Worm (Caenorhabditis elegans): Measurements from ENCODE around the gene T10C6.16.

The T10C6.16 gene

DNA sequence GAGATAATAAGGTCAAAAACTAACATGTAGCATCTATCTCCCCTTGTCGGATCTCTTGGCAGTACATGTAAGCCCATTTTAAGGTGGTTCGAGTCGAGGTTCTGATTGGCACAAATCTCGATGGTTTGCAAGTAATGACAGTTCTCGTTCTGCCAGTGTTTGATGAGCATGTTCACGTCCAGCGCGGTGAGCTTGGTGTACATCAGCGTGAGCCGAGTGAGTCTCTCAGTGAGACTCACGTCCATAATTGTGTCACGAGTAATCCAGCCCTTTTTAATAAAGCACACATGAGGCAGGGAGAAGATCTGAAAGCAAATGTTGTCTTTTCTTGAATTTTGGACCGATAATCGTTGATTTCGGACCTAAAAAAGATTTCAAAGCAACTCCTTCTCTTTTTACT, at the start of gene T10C6.16:
TSS of gene T10C6.16 (minus strand) at position 245 of the 400 bp plus-strand sequence.
- no peak for TF ChIP-seq ztf-4 (tag; optimal IDR thresholded peaks at IDR 0.05)
- no peak for TF ChIP-seq Y55F3AM.14 (GFP tag; optimal IDR thresholded peaks at IDR 0.05)
- TF ChIP-seq mab-5 (tag; optimal IDR thresholded peaks at IDR 0.05): no peak
- TF ChIP-seq nhr-6 (tag; optimal IDR thresholded peaks at IDR 0.05): no peak
- no peak for TF ChIP-seq nhr-12 (tag; optimal IDR thresholded peaks at IDR 0.05)
- TF ChIP-seq snpc-4 (tag; optimal IDR thresholded peaks at IDR 0.05): no peak
- no peak for TF ChIP-seq gmeb-1 (tag; optimal IDR thresholded peaks at IDR 0.05)
- TF ChIP-seq nhr-10 (tag; optimal IDR thresholded peaks at IDR 0.05): no peak
- no peak for TF ChIP-seq zag-1 (tag; optimal IDR thresholded peaks at IDR 0.05)
- no peak for TF ChIP-seq fos-1 (tag; optimal IDR thresholded peaks at IDR 0.05)
- TF ChIP-seq crh-2 (tag; optimal IDR thresholded peaks at IDR 0.05): no peak
- TF ChIP-seq sma-9 (GFP tag; optimal IDR thresholded peaks at IDR 0.05): no peak
- no peak for TF ChIP-seq sma-9 (tag; optimal IDR thresholded peaks at IDR 0.05)
- TF ChIP-seq aly-2 (tag; optimal IDR thresholded peaks at IDR 0.05): no peak
- no peak for TF ChIP-seq nhr-77 (tag; optimal IDR thresholded peaks at IDR 0.05)
- TF ChIP-seq ztf-1 (GFP tag; conservative IDR thresholded peaks at IDR 0.05): no peak
- no peak for TF ChIP-seq mbf-1 (tag; optimal IDR thresholded peaks at IDR 0.05)
- TF ChIP-seq sem-4 (tag; optimal IDR thresholded peaks at IDR 0.05): no peak
- TF ChIP-seq ama-1 (optimal IDR thresholded peaks at IDR 0.05): no peak

DNA sequence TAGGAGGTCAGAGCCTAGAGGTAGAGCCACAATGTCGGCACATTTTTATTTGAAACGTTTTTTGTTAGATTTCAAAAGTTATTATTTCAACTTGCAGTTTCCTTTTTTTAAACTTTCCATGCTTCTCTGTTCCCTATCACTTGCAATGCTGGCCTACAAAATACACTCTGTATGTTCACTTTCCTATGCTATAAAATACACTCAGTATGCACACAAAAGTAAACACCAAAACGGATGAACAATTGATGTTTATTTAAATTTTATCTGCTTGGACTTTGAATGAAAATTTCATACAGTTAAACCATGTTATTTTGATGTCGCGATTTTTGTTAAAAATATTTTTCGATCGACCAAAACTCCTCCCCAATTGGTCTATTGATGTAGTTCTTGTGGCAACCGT, 47.9 kb upstream of the T10C6.16 start:
- TF ChIP-seq elt-1 (tag; optimal IDR thresholded peaks at IDR 0.05): no peak
- TF ChIP-seq blmp-1 (tag; optimal IDR thresholded peaks at IDR 0.05; ENCODE audit: insufficient read depth): no peak
- no peak for TF ChIP-seq ceh-16 (tag; optimal IDR thresholded peaks at IDR 0.05)
- TF ChIP-seq sma-9 (GFP tag; optimal IDR thresholded peaks at IDR 0.05): no peak
- no peak for TF ChIP-seq sma-9 (tag; optimal IDR thresholded peaks at IDR 0.05)
- no peak for TF ChIP-seq Y55F3AM.14 (GFP tag; optimal IDR thresholded peaks at IDR 0.05)
- no peak for TF ChIP-seq mab-5 (tag; optimal IDR thresholded peaks at IDR 0.05)
- no peak for TF ChIP-seq nhr-12 (tag; optimal IDR thresholded peaks at IDR 0.05)
- no peak for TF ChIP-seq sem-4 (tag; optimal IDR thresholded peaks at IDR 0.05)
- no peak for TF ChIP-seq peb-1 (tag; optimal IDR thresholded peaks at IDR 0.05)
- no peak for TF ChIP-seq nhr-11 (tag; optimal IDR thresholded peaks at IDR 0.05)

DNA sequence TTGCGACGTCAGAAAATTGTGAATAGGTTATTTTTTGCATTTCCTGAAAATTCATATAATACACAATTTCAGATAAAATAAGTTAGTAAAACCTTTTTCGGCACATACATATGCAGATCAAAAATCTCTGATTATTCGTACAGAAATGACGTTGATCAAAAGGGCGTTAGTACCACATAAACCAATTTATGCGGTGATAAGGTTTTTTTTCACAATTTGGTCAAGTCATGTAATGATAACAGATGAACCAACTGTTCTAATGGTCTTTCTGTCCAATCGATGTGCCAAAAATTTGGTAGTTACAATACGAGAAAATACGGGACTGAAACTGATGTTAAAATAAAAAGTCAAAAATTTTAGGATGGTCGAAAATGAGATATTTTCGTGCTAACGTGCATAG, 47.2 kb upstream of the T10C6.16 start:
- TF ChIP-seq fos-1 (tag; optimal IDR thresholded peaks at IDR 0.05): peak; percentile 69
- TF ChIP-seq nhr-23 (tag; optimal IDR thresholded peaks at IDR 0.05): no peak
- TF ChIP-seq sma-9 (GFP tag; optimal IDR thresholded peaks at IDR 0.05): peak; percentile 57
- TF ChIP-seq sma-9 (tag; optimal IDR thresholded peaks at IDR 0.05): no peak

DNA sequence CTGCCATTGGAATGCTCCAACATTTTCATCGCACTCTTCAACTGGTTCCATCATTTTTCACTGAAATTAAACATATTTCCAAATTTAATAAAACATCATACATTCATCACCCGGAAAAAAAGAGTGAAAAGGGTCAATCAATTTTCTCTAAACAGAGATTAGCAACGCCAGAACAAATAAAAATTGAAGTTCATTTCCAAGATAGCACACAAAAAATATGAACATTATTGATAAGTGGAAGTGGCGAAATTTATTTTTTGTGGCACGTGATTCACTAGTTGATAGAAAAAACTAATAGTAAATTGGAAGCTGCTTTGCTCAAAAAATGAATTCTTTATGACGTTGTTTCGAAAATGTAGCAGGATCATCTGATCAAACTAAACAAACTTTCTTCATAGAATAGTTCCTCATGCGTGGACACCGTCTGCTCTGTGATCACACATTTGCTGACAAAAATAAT, 42.5 kb upstream of the T10C6.16 start, which contains the start of the genes F14H3.12 and srj-29:
TSS of gene F14H3.12 (minus strand) at position 74 of the 460 bp plus-strand sequence.
TSS of gene srj-29 (plus strand) at position 410 of the 460 bp plus-strand sequence.
- no peak for TF ChIP-seq peb-1 (tag; optimal IDR thresholded peaks at IDR 0.05)
- peak; percentile 30 for TF ChIP-seq fos-1 (tag; optimal IDR thresholded peaks at IDR 0.05)

DNA sequence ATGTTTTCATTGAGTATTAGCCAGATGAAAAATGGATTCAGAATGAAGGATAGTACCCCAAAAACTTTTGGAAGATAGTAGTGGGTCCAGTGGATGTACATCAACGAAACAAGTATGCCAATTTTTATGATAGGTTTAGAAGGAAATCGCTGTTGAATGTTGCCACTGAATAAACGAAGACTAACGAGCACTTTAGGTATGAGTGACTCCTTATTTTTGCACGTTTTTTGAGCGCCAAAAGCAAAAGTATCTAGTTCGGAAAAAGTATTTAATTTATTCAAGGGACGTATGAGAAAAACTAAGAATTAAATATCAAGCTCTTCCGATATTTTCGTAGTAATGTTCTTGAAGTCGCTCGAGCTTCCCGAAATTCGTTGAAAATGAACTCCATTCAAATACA, 41.1 kb upstream of the T10C6.16 start, which contains the start of gene srj-10:
TSS of gene srj-10 (minus strand) at position 101 of the 400 bp plus-strand sequence.
- no peak for TF ChIP-seq lin-39 (tag; optimal IDR thresholded peaks at IDR 0.05)
- no peak for TF ChIP-seq nhr-25 (tag; optimal IDR thresholded peaks at IDR 0.05)
- TF ChIP-seq elt-3 (tag; optimal IDR thresholded peaks at IDR 0.05): no peak
- TF ChIP-seq mbf-1 (tag; optimal IDR thresholded peaks at IDR 0.05): no peak
- no peak for TF ChIP-seq C34F6.9 (tag; optimal IDR thresholded peaks at IDR 0.05)
- no peak for TF ChIP-seq elt-1 (tag; optimal IDR thresholded peaks at IDR 0.05)
- no peak for TF ChIP-seq blmp-1 (tag; optimal IDR thresholded peaks at IDR 0.05; ENCODE audit: insufficient read depth)
- TF ChIP-seq lsy-2 (tag; optimal IDR thresholded peaks at IDR 0.05): no peak
- no peak for TF ChIP-seq ZK546.5 (tag; optimal IDR thresholded peaks at IDR 0.05)
- TF ChIP-seq unc-39 (tag; optimal IDR thresholded peaks at IDR 0.05): no peak
- no peak for TF ChIP-seq ztf-4 (tag; optimal IDR thresholded peaks at IDR 0.05)
- TF ChIP-seq nhr-77 (tag; optimal IDR thresholded peaks at IDR 0.05): no peak
- TF ChIP-seq nhr-12 (tag; optimal IDR thresholded peaks at IDR 0.05): no peak
- no peak for TF ChIP-seq unc-55 (GFP tag; optimal IDR thresholded peaks at IDR 0.05)
- TF ChIP-seq dmd-4 (tag; optimal IDR thresholded peaks at IDR 0.05): no peak
- no peak for TF ChIP-seq mab-5 (tag; optimal IDR thresholded peaks at IDR 0.05)
